Fruit fly (Drosophila melanogaster) whole organism, wandering third instar larva: ENCODE results near the gene fu.

Experiments
- Abd-B ChIP-seq: fragments of >200 bp; optimal IDR thresholded peaks from 2 replicates; lab custom pipeline; 2017; ENCODE audit warnings: missing biosample characterization, missing genetic modification characterization
- CG9705 ChIP-seq: fragments of 200-800 bp; sonication (Bioruptor generic); optimal IDR thresholded peaks from 2 replicates; lab custom pipeline; 2018; ENCODE audit warnings: missing biosample characterization, mild to moderate bottlenecking, missing genetic modification characterization
- Dfd ChIP-seq: fragments of >200 bp; optimal IDR thresholded peaks from 2 replicates; lab custom pipeline; 2017; ENCODE audit warnings: missing biosample characterization, missing genetic modification characterization
- Hr78 ChIP-seq: fragments of >200 bp; optimal IDR thresholded peaks from 2 replicates; lab custom pipeline; 2017; ENCODE audit warnings: missing biosample characterization, missing genetic modification characterization
- Myc ChIP-seq: fragments of >200 bp; optimal IDR thresholded peaks from 2 replicates; lab custom pipeline; 2017
- N ChIP-seq: fragments of >200 bp; optimal IDR thresholded peaks from 2 replicates; lab custom pipeline; 2018; ENCODE audit warnings: missing biosample characterization, missing external identifiers, missing genetic modification characterization
- dl ChIP-seq, 2 experiments: fragments of 175-275, 200-275 bp in 1 of 2; fragments of 200-275 bp in 1 of 2; sonication (Bioruptor generic); optimal IDR thresholded peaks; lab custom pipeline; 2018; ENCODE audit warnings: mild to moderate bottlenecking in 2 of 2, missing biosample characterization in 2 of 2, missing genetic modification characterization in 2 of 2, moderate library complexity in 2 of 2; ENCODE audit not compliant: partially characterized antibody in 2 of 2, insufficient read depth in 1 of 2
- ey ChIP-seq: fragments of 200-800 bp; sonication (Bioruptor generic); optimal IDR thresholded peaks from 2 replicates; lab custom pipeline; 2016; ENCODE audit warnings: missing biosample characterization, missing genetic modification characterization
- tai ChIP-seq: sonication (Bioruptor generic); optimal IDR thresholded peaks from 2 replicates; lab custom pipeline; 2016; ENCODE audit warnings: missing biosample characterization, missing genetic modification characterization

DNA sequence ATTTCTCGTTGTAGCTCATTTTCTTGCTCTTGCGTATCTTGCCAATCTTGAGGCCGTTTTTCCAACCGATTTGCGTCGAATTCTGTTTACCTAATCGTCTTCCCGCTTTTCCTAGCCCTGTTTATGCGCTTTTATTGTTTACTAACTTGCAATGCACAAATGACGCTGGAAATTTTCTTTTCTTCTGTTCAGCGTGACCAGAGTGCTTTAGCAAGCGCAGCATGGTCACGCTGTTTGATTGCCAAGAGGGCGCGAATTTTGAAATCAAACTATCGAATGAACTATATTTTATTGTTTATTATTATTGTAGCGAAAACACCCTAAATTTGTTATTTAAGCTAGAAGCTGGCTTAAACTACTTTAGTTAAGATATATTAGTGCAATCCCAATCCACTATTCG, 7.3 kb upstream of the fu start, which contains the start of gene Hou:
- TF ChIP-seq dl (GFP tag; optimal IDR thresholded peaks at IDR 0.05; lab: Kevin White, UChicago; ENCODE audit: insufficient read depth in 1 of 2, partially characterized antibody in 2 of 2) = no peak
- TF ChIP-seq tai (GFP tag; lab: Kevin White, UChicago) = no peak
- TF ChIP-seq Hr78 (GFP tag; lab: Kevin White, UChicago) = no peak
- TF ChIP-seq Abd-B = no peak
- no peak for TF ChIP-seq Dfd (GFP tag; lab: Kevin White, UChicago)
- TF ChIP-seq Myc = no peak
- no peak for TF ChIP-seq ey (GFP tag; lab: Kevin White, UChicago)
- no peak for TF ChIP-seq CG9705 (GFP tag; lab: Kevin White, UChicago)
- TF ChIP-seq N = no peak
